Fruit fly (Drosophila melanogaster) whole organism, embryonic: ENCODE measurements around the gene CG1896.

Experiments used
- Asciz ChIP-seq: fragments of 200-800 bp; sonication (Bioruptor generic); optimal IDR thresholded peaks from 2 replicates; lab custom pipeline; 2017; ENCODE audit warnings: missing biosample characterization, mild to moderate bottlenecking, missing genetic modification characterization, missing genetic modification reagents
- Atf3 ChIP-seq: fragments of 200-800 bp; sonication (Bioruptor generic); optimal IDR thresholded peaks from 3 replicates; lab custom pipeline; 2016; ENCODE audit warnings: missing biosample characterization, missing genetic modification characterization
- Bgb ChIP-seq: fragments of 200-800 bp; sonication (Bioruptor generic); IDR thresholded peaks from 2 replicates; pipeline ENCODE4 v1.3.6; 2022; ENCODE audit warnings: missing biosample characterization, missing genetic modification characterization; ENCODE audit not compliant: partially characterized antibody
- C15 ChIP-seq: fragments of 200-800 bp; sonication (Bioruptor generic); IDR thresholded peaks from 3 replicates; pipeline ENCODE4 v1.3.6; 2022; ENCODE audit warnings: missing biosample characterization, missing genetic modification characterization
- CG10565 ChIP-seq: fragments of 200-800 bp; sonication (Bioruptor generic); optimal IDR thresholded peaks from 3 replicates; lab custom pipeline; 2016; ENCODE audit warnings: missing biosample characterization, mild to moderate bottlenecking, missing genetic modification characterization
- CG10654 ChIP-seq: fragments of 200-800 bp; sonication (Bioruptor generic); optimal IDR thresholded peaks from 2 replicates; lab custom pipeline; 2016; ENCODE audit warnings: missing biosample characterization, missing genetic modification characterization
- CG11456 ChIP-seq: fragments of 200-800 bp; sonication (Bioruptor generic); IDR thresholded peaks from 3 replicates; pipeline ENCODE4 v1.3.6; 2022; ENCODE audit warnings: missing biosample characterization, missing genetic modification characterization
- CG13287 ChIP-seq: fragments of 200-800 bp; sonication (Bioruptor generic); IDR thresholded peaks from 2 replicates; pipeline ENCODE4 v1.3.6; 2022; ENCODE audit warnings: missing biosample characterization, missing genetic modification characterization; ENCODE audit not compliant: partially characterized antibody
- CG14710 ChIP-seq: fragments of 200-800 bp; sonication (Bioruptor generic); optimal IDR thresholded peaks from 3 replicates; lab custom pipeline; 2019; ENCODE audit warnings: missing biosample characterization, mild to moderate bottlenecking, missing genetic modification characterization, moderate library complexity
- CG15269 ChIP-seq: fragments of 200-800 bp; sonication (Bioruptor generic); optimal IDR thresholded peaks from 2 replicates; lab custom pipeline; 2018; ENCODE audit warnings: missing biosample characterization, mild to moderate bottlenecking, missing genetic modification characterization, moderate library complexity
- CG15479 ChIP-seq: fragments of 200-800 bp; sonication (Bioruptor generic); optimal IDR thresholded peaks from 3 replicates; lab custom pipeline; 2019; ENCODE audit warnings: missing biosample characterization, mild to moderate bottlenecking, missing genetic modification characterization, moderate library complexity
- CG1603 ChIP-seq: fragments of 200-800 bp; sonication (Bioruptor generic); optimal IDR thresholded peaks from 2 replicates; lab custom pipeline; 2019; ENCODE audit warnings: missing biosample characterization, mild to moderate bottlenecking, missing genetic modification characterization, moderate library complexity
- CG16779 ChIP-seq: fragments of 200-800 bp; sonication (Bioruptor generic); IDR thresholded peaks from 2 replicates; pipeline ENCODE4 v1.3.6; 2022; ENCODE audit warnings: missing biosample characterization, missing genetic modification characterization
- CG31388 ChIP-seq: fragments of 200-800 bp; sonication (Bioruptor generic); optimal IDR thresholded peaks from 2 replicates; lab custom pipeline; 2016; ENCODE audit warnings: missing biosample characterization, missing genetic modification characterization
- CG3163 ChIP-seq: fragments of 200-800 bp; sonication (Bioruptor generic); optimal IDR thresholded peaks from 3 replicates; lab custom pipeline; 2016; ENCODE audit warnings: missing biosample characterization, missing genetic modification characterization
- CG3281 ChIP-seq: fragments of 200-800 bp; sonication (Bioruptor generic); optimal IDR thresholded peaks from 3 replicates; lab custom pipeline; 2017; ENCODE audit warnings: missing biosample characterization, mild to moderate bottlenecking, missing genetic modification characterization
- CG34422 ChIP-seq: fragments of 200-800 bp; sonication (Bioruptor generic); IDR thresholded peaks from 3 replicates; pipeline ENCODE4 v1.3.6; 2022; ENCODE audit warnings: missing biosample characterization, missing genetic modification characterization
- CG4360 ChIP-seq: fragments of 200-800 bp; sonication (Bioruptor generic); IDR thresholded peaks from 2 replicates; pipeline ENCODE4 v1.3.6; 2022; ENCODE audit warnings: missing biosample characterization, missing genetic modification characterization
- CG4404 ChIP-seq: fragments of 200-800 bp; sonication (Bioruptor generic); IDR thresholded peaks from 2 replicates; pipeline ENCODE4 v1.3.6; 2022; ENCODE audit warnings: missing biosample characterization, missing genetic modification characterization
- CG4730 ChIP-seq: fragments of 200-800 bp; sonication (Bioruptor generic); IDR thresholded peaks from 2 replicates; pipeline ENCODE4 v1.3.6; 2022; ENCODE audit warnings: missing biosample characterization, missing genetic modification characterization
- CG7357 ChIP-seq: fragments of 200-800 bp; sonication (Bioruptor generic); IDR thresholded peaks from 3 replicates; pipeline ENCODE4 v1.3.6; 2022; ENCODE audit warnings: missing biosample characterization, missing genetic modification characterization
- CG7745 ChIP-seq: fragments of 200-800 bp; sonication (Bioruptor generic); optimal IDR thresholded peaks from 2 replicates; lab custom pipeline; 2018; ENCODE audit warnings: missing biosample characterization, mild to moderate bottlenecking, missing genetic modification characterization, moderate library complexity
- CG7786 ChIP-seq: fragments of 200-800 bp; sonication (Bioruptor generic); optimal IDR thresholded peaks from 2 replicates; lab custom pipeline; 2016; ENCODE audit warnings: missing biosample characterization, missing genetic modification characterization
- CHES-1-like ChIP-seq: fragments of 200-800 bp; sonication (Bioruptor generic); optimal IDR thresholded peaks from 2 replicates; lab custom pipeline; 2016; ENCODE audit warnings: missing biosample characterization, missing genetic modification characterization
- CoRest ChIP-seq: fragments of 200-800 bp; sonication (Bioruptor generic); optimal IDR thresholded peaks from 3 replicates; lab custom pipeline; 2018; ENCODE audit warnings: missing biosample characterization, mild to moderate bottlenecking, missing genetic modification characterization, moderate library complexity
- Dek ChIP-seq: fragments of 200-800 bp; sonication (Bioruptor generic); optimal IDR thresholded peaks from 3 replicates; lab custom pipeline; 2019; ENCODE audit warnings: missing biosample characterization, mild to moderate bottlenecking, missing genetic modification characterization, moderate library complexity
- HmgD ChIP-seq: fragments of 200-800 bp; sonication (Bioruptor generic); optimal IDR thresholded peaks from 3 replicates; lab custom pipeline; 2016; ENCODE audit warnings: missing biosample characterization, missing genetic modification characterization
- Med ChIP-seq: fragments of 200-800 bp; sonication (Bioruptor generic); peaks from one replicate; lab custom pipeline; 2016; ENCODE audit warnings: missing biosample characterization, missing genetic modification characterization, mild to moderate bottlenecking, inconsistent platforms, moderate library complexity
- Ravus ChIP-seq: fragments of 200-800 bp; sonication (Bioruptor generic); IDR thresholded peaks from 2 replicates; pipeline ENCODE4 v1.3.6; 2022; ENCODE audit warnings: missing biosample characterization, missing genetic modification characterization
- Sox102F ChIP-seq: fragments of 200-800 bp; sonication (Bioruptor generic); optimal IDR thresholded peaks from 2 replicates; lab custom pipeline; 2018; ENCODE audit warnings: missing biosample characterization, mild to moderate bottlenecking, missing genetic modification characterization, moderate library complexity
- Taf1 ChIP-seq: fragments of 200-800 bp; sonication (Bioruptor generic); IDR thresholded peaks from 2 replicates; pipeline ENCODE4 v1.3.6; 2022; ENCODE audit warnings: missing biosample characterization, missing genetic modification characterization
- ara ChIP-seq: fragments of 200-800 bp; sonication (Bioruptor generic); IDR thresholded peaks from 2 replicates; pipeline ENCODE4 v1.3.6; 2022; ENCODE audit warnings: missing biosample characterization, missing genetic modification characterization
- ash1 ChIP-seq: fragments of 200-800 bp; sonication (Bioruptor generic); optimal IDR thresholded peaks from 2 replicates; lab custom pipeline; 2018; ENCODE audit warnings: missing biosample characterization, mild to moderate bottlenecking, missing genetic modification characterization
- ato ChIP-seq: fragments of 200-800 bp; sonication (Bioruptor generic); IDR thresholded peaks from 2 replicates; pipeline ENCODE4 v1.3.6; 2022; ENCODE audit warnings: missing biosample characterization, missing genetic modification characterization; ENCODE audit not compliant: partially characterized antibody
- cas ChIP-seq: fragments of 200-800 bp; sonication (Bioruptor generic); IDR thresholded peaks from 2 replicates; pipeline ENCODE4 v1.3.6; 2022; ENCODE audit warnings: missing biosample characterization, missing genetic modification characterization
- chif ChIP-seq, 2 experiments: fragments of 200-800 bp; sonication (Bioruptor generic); optimal IDR thresholded peaks; 3 replicates each; lab custom pipeline; 2016; ENCODE audit warnings: missing biosample characterization in 2 of 2, missing genetic modification characterization in 2 of 2
- corto ChIP-seq: fragments of 200-800 bp; sonication (Bioruptor generic); optimal IDR thresholded peaks from 2 replicates; lab custom pipeline; 2016; ENCODE audit warnings: missing biosample characterization, mild to moderate bottlenecking, missing genetic modification characterization, moderate library complexity
- crp ChIP-seq, 2 experiments: fragments of 200-800 bp; sonication (Bioruptor generic); optimal IDR thresholded peaks; 2 replicates in 1 of 2; 3 replicates in 1 of 2; lab custom pipeline; 2017; ENCODE audit warnings: missing biosample characterization in 2 of 2, missing genetic modification characterization in 2 of 2, mild to moderate bottlenecking in 1 of 2, moderate library complexity in 1 of 2
- fd102C ChIP-seq: fragments of 200-800 bp; sonication (Bioruptor generic); optimal IDR thresholded peaks from 2 replicates; lab custom pipeline; 2018; ENCODE audit warnings: missing biosample characterization, mild to moderate bottlenecking, missing genetic modification characterization, moderate library complexity
- fru ChIP-seq: fragments of >200 bp; optimal IDR thresholded peaks from 2 replicates; lab custom pipeline; 2017
- gfzf ChIP-seq: fragments of 200-800 bp; sonication (Bioruptor generic); optimal IDR thresholded peaks from 2 replicates; lab custom pipeline; 2016; ENCODE audit warnings: missing biosample characterization, mild to moderate bottlenecking, missing genetic modification characterization, moderate library complexity
- hbn ChIP-seq: fragments of 200-800 bp; sonication (Bioruptor generic); IDR thresholded peaks from 2 replicates; pipeline ENCODE4 v1.3.6; 2022; ENCODE audit warnings: missing biosample characterization, missing genetic modification characterization; ENCODE audit not compliant: partially characterized antibody
- slou ChIP-seq: fragments of 200-800 bp; sonication (Bioruptor generic); optimal IDR thresholded peaks from 3 replicates; lab custom pipeline; 2016; ENCODE audit warnings: missing biosample characterization, missing genetic modification characterization
- sna ChIP-seq: fragments of 200-800 bp; sonication (Bioruptor generic); IDR thresholded peaks from 2 replicates; pipeline ENCODE4 v1.3.6; 2022; ENCODE audit warnings: missing biosample characterization, missing genetic modification characterization; ENCODE audit not compliant: partially characterized antibody
- vvl ChIP-seq: fragments of 200-800 bp; sonication (Bioruptor generic); IDR thresholded peaks from 2 replicates; pipeline ENCODE4 v1.3.6; 2022; ENCODE audit warnings: missing biosample characterization, missing genetic modification characterization
- yki ChIP-seq: fragments of >200 bp; optimal IDR thresholded peaks from 3 replicates; lab custom pipeline; 2018
- zfh2 ChIP-seq: fragments of 200-800 bp; sonication (Bioruptor generic); optimal IDR thresholded peaks from 2 replicates; lab custom pipeline; 2016; ENCODE audit warnings: missing biosample characterization, missing genetic modification characterization

The CG1896 gene

dm6 chr3R:31748093-31748996, 4.3 kb downstream of the CG1896 start (continued):
- peak; percentile 60 for TF ChIP-seq Med (GFP tag; lab: Kevin White, UChicago)
- TF ChIP-seq crp (GFP tag; optimal IDR thresholded peaks at IDR 0.05; lab: Kevin White, UChicago), result no peak
- no peak for TF ChIP-seq ato (GFP tag; lab: Robert Waterston, UW)
- TF ChIP-seq Atf3, result no peak
- TF ChIP-seq cas, result no peak
- TF ChIP-seq HmgD (GFP tag; lab: Kevin White, UChicago), result no peak
- TF ChIP-seq hbn, result no peak
- TF ChIP-seq CoRest (tag; lab: Kevin White, UChicago), result no peak
- TF ChIP-seq ara (GFP tag; lab: Robert Waterston, UW), result no peak
- 0 out of 3 replicates have a peak, but pooled peaks have one; percentile 3 for TF ChIP-seq CG7357 (GFP tag; lab: Robert Waterston, UW)
- TF ChIP-seq Bgb (GFP tag; lab: Robert Waterston, UW), result no peak
- TF ChIP-seq CG10654 (GFP tag; lab: Kevin White, UChicago), result no peak
- no peak for TF ChIP-seq CG14710 (tag; lab: Kevin White, UChicago)
- no peak for TF ChIP-seq chif (GFP tag; optimal IDR thresholded peaks at IDR 0.05; lab: Kevin White, UChicago)
- no peak for TF ChIP-seq Sox102F (GFP tag; lab: Kevin White, UChicago)
- TF ChIP-seq Taf1 (GFP tag; lab: Robert Waterston, UW), result no peak
- no peak for TF ChIP-seq vvl (GFP tag; lab: Robert Waterston, UW)
- TF ChIP-seq ash1 (GFP tag; lab: Kevin White, UChicago), result no peak
- TF ChIP-seq CG10565, result no peak
- TF ChIP-seq CG31388 (GFP tag; lab: Kevin White, UChicago), result no peak
- no peak for TF ChIP-seq Asciz (GFP tag; lab: Kevin White, UChicago)
- no peak for TF ChIP-seq CG7786 (GFP tag; lab: Kevin White, UChicago)
- no peak for TF ChIP-seq CG13287 (GFP tag; lab: Robert Waterston, UW)
- no peak for TF ChIP-seq CG34422 (GFP tag; lab: Robert Waterston, UW)
- no peak for TF ChIP-seq C15 (GFP tag; lab: Robert Waterston, UW)
- TF ChIP-seq gfzf (GFP tag; lab: Kevin White, UChicago), result no peak
- no peak for TF ChIP-seq CG11456 (GFP tag; lab: Robert Waterston, UW)
- TF ChIP-seq CG4730 (GFP tag; lab: Robert Waterston, UW), result no peak
- TF ChIP-seq CG7745 (tag; lab: Kevin White, UChicago), result no peak
- peak; percentile 95 for TF ChIP-seq CG15479 (GFP tag; lab: Kevin White, UChicago)
- TF ChIP-seq CG4360 (GFP tag; lab: Robert Waterston, UW), result no peak
- TF ChIP-seq Ravus (GFP tag; lab: Robert Waterston, UW), result no peak
- TF ChIP-seq CG3163 (GFP tag; lab: Kevin White, UChicago), result no peak
- peak; percentile 33 for TF ChIP-seq CHES-1-like (GFP tag; lab: Kevin White, UChicago)
- no peak for TF ChIP-seq corto
- no peak for TF ChIP-seq yki (lab: Kevin White, UChicago)
- no peak for TF ChIP-seq fd102C (GFP tag; lab: Kevin White, UChicago)
- no peak for TF ChIP-seq Dek (tag; lab: Kevin White, UChicago)
- TF ChIP-seq slou (GFP tag; lab: Kevin White, UChicago), result no peak
- TF ChIP-seq CG15269 (tag; lab: Kevin White, UChicago), result no peak
- no peak for TF ChIP-seq zfh2
- no peak for TF ChIP-seq CG16779
- TF ChIP-seq CG4404 (GFP tag; lab: Robert Waterston, UW), result no peak
- no peak for TF ChIP-seq CG3281 (GFP tag; lab: Kevin White, UChicago)
- TF ChIP-seq fru (lab: Kevin White, UChicago), result peak; percentile 1
- peak; percentile 30 for TF ChIP-seq CG1603 (tag; lab: Kevin White, UChicago)
- TF ChIP-seq sna (GFP tag; lab: Robert Waterston, UW), result no peak
- TF ChIP-seq, all 482 proteins: peak for 63
